Worm (Caenorhabditis elegans) whole organism, L3 larva: ENCODE results near the gene C35D10.7.

Experiments used
- R02D3.7 ChIP-seq: fragments of 150-350 bp; optimal IDR thresholded peaks from 2 replicates; lab custom pipeline; 2014; ENCODE audit warnings: missing biosample characterization, missing genetic modification characterization
- ZK546.5 ChIP-seq: sonication (generic microtip); optimal IDR thresholded peaks from 2 replicates; lab custom pipeline; 2017; ENCODE audit warnings: missing biosample characterization, missing genetic modification characterization
- aly-2 ChIP-seq: fragments of 150-350 bp; optimal IDR thresholded peaks from 2 replicates; lab custom pipeline; 2014; ENCODE audit warnings: missing biosample characterization, missing genetic modification characterization
- ceh-28 ChIP-seq: fragments of 150-350 bp; optimal IDR thresholded peaks from 2 replicates; lab custom pipeline; 2014; ENCODE audit warnings: missing biosample characterization, missing genetic modification reagents, missing genetic modification characterization
- ceh-9 ChIP-seq: sonication (generic microtip); optimal IDR thresholded peaks from 2 replicates; lab custom pipeline; 2018; ENCODE audit warnings: missing biosample characterization, missing genetic modification characterization
- daf-12 ChIP-seq: fragments of 150-350 bp; optimal IDR thresholded peaks from 2 replicates; lab custom pipeline; 2014; ENCODE audit warnings: missing biosample characterization, missing genetic modification reagents, missing genetic modification characterization
- egl-27 ChIP-seq: sonication (generic microtip); optimal IDR thresholded peaks from 4 replicates; lab custom pipeline; 2017; ENCODE audit warnings: missing biosample characterization, missing genetic modification reagents, missing genetic modification characterization
- egl-5 ChIP-seq: fragments of 150-350 bp; optimal IDR thresholded peaks from 2 replicates; lab custom pipeline; 2017; ENCODE audit warnings: missing biosample characterization, missing genetic modification reagents, missing genetic modification characterization, inconsistent platforms
- elt-1 ChIP-seq: fragments of 150-350 bp; optimal IDR thresholded peaks from 2 replicates; lab custom pipeline; 2014; ENCODE audit warnings: missing biosample characterization, missing genetic modification characterization
- elt-2 ChIP-seq: sonication (generic microtip); optimal IDR thresholded peaks from 2 replicates; lab custom pipeline; 2016; ENCODE audit warnings: missing genetic modification reagents, mild to moderate bottlenecking, missing genetic modification characterization, missing compliant biosample characterization
- elt-3 ChIP-seq, 3 experiments: fragments of 150-350 bp in 1 of 3; sonication (generic microtip) in 2 of 3; optimal IDR thresholded peaks; 2 replicates in 2 of 3; 4 replicates in 1 of 3; lab custom pipeline; 2014 to 2017; ENCODE audit warnings: missing biosample characterization in 3 of 3, missing genetic modification characterization in 3 of 3
- eor-1 ChIP-seq, 2 experiments: fragments of 150-350 bp; optimal IDR thresholded peaks; 2 replicates each; lab custom pipeline; 2014 to 2018; ENCODE audit warnings: missing biosample characterization in 2 of 2, missing genetic modification characterization in 2 of 2
- fkh-10 ChIP-seq: sonication (generic microtip); optimal IDR thresholded peaks from 2 replicates; lab custom pipeline; 2017; ENCODE audit warnings: missing biosample characterization, missing genetic modification reagents, missing genetic modification characterization
- fos-1 ChIP-seq: fragments of 150-350 bp; optimal IDR thresholded peaks from 2 replicates; lab custom pipeline; 2014; ENCODE audit warnings: missing biosample characterization, missing genetic modification characterization
- hmg-11 ChIP-seq: sonication (generic microtip); optimal IDR thresholded peaks from 2 replicates; lab custom pipeline; 2016; ENCODE audit warnings: missing genetic modification characterization, missing compliant biosample characterization
- jun-1 ChIP-seq: fragments of 150-350 bp; optimal IDR thresholded peaks from 2 replicates; lab custom pipeline; 2014; ENCODE audit warnings: missing biosample characterization, missing genetic modification reagents, missing genetic modification characterization
- lin-15B ChIP-seq: fragments of 150-350 bp; optimal IDR thresholded peaks from 2 replicates; lab custom pipeline; 2014; ENCODE audit warnings: missing biosample characterization, missing genetic modification characterization
- lin-39 ChIP-seq: fragments of 150-350 bp; optimal IDR thresholded peaks from 2 replicates; lab custom pipeline; 2018; ENCODE audit warnings: missing biosample characterization, missing genetic modification reagents, missing genetic modification characterization
- mdl-1 ChIP-seq: fragments of 150-350 bp; optimal IDR thresholded peaks from 2 replicates; lab custom pipeline; 2014; ENCODE audit warnings: missing biosample characterization, missing genetic modification characterization
- mml-1 ChIP-seq: fragments of 150-350 bp; sonication (generic microtip); optimal IDR thresholded peaks from 3 replicates; lab custom pipeline; 2014; ENCODE audit warnings: missing biosample characterization, missing genetic modification characterization
- nfya-1 ChIP-seq: sonication (generic microtip); optimal IDR thresholded peaks from 2 replicates; lab custom pipeline; 2017; ENCODE audit warnings: missing genetic modification characterization, mild to moderate bottlenecking, missing compliant biosample characterization, antibody characterized with exemption, moderate library complexity; ENCODE audit not compliant: insufficient read depth
- nhr-11 ChIP-seq: fragments of 150-350 bp; optimal IDR thresholded peaks from 2 replicates; lab custom pipeline; 2014; ENCODE audit warnings: missing biosample characterization, missing genetic modification characterization
- nhr-12 ChIP-seq: fragments of 150-350 bp; optimal IDR thresholded peaks from 2 replicates; lab custom pipeline; 2014; ENCODE audit warnings: missing biosample characterization, missing genetic modification characterization
- nhr-23 ChIP-seq: fragments of 150-350 bp; optimal IDR thresholded peaks from 2 replicates; lab custom pipeline; 2014; ENCODE audit warnings: missing biosample characterization, missing genetic modification reagents, missing genetic modification characterization
- nhr-237 ChIP-seq: fragments of 150-350 bp; optimal IDR thresholded peaks from 2 replicates; lab custom pipeline; 2014; ENCODE audit warnings: missing biosample characterization, missing genetic modification characterization
- nhr-28 ChIP-seq: fragments of 150-350 bp; optimal IDR thresholded peaks from 2 replicates; lab custom pipeline; 2014; ENCODE audit warnings: missing biosample characterization, missing genetic modification characterization
- nhr-43 ChIP-seq: sonication (generic microtip); optimal IDR thresholded peaks from 2 replicates; lab custom pipeline; 2016; ENCODE audit warnings: mild to moderate bottlenecking, missing genetic modification characterization, missing compliant biosample characterization; ENCODE audit not compliant: poor library complexity, severe bottlenecking
- nhr-67 ChIP-seq: fragments of 150-350 bp; optimal IDR thresholded peaks from 2 replicates; lab custom pipeline; 2014; ENCODE audit warnings: missing biosample characterization, missing genetic modification characterization
- nhr-76 ChIP-seq: fragments of 150-350 bp; sonication (generic microtip); optimal IDR thresholded peaks from 5 replicates; lab custom pipeline; 2014; ENCODE audit warnings: missing biosample characterization, missing genetic modification characterization
- nhr-77 ChIP-seq: fragments of 150-350 bp; optimal IDR thresholded peaks from 2 replicates; lab custom pipeline; 2014; ENCODE audit warnings: missing biosample characterization, missing genetic modification characterization
- pha-4 ChIP-seq: fragments of 150-350 bp; optimal IDR thresholded peaks from 2 replicates; lab custom pipeline; 2014; ENCODE audit warnings: missing biosample characterization, missing genetic modification reagents, missing genetic modification characterization
- pqm-1 ChIP-seq: fragments of 150-350 bp; optimal IDR thresholded peaks from 2 replicates; lab custom pipeline; 2017; ENCODE audit warnings: missing biosample characterization, missing genetic modification characterization, inconsistent platforms
- sea-2 ChIP-seq: fragments of 150-350 bp; sonication (generic microtip); optimal IDR thresholded peaks from 4 replicates; lab custom pipeline; 2014; ENCODE audit warnings: missing biosample characterization, missing genetic modification reagents, missing genetic modification characterization
- skn-1 ChIP-seq: fragments of 150-350 bp; optimal IDR thresholded peaks from 2 replicates; lab custom pipeline; 2014; ENCODE audit warnings: missing biosample characterization, missing genetic modification characterization
- snpc-4 ChIP-seq: fragments of 150-350 bp; optimal IDR thresholded peaks from 2 replicates; lab custom pipeline; 2014; ENCODE audit warnings: missing biosample characterization, missing genetic modification characterization
- tbx-2 ChIP-seq: sonication (generic microtip); optimal IDR thresholded peaks from 2 replicates; lab custom pipeline; 2016; ENCODE audit warnings: mild to moderate bottlenecking, missing genetic modification characterization, missing compliant biosample characterization
- unc-62 ChIP-seq: fragments of 150-350 bp; sonication (generic microtip); optimal IDR thresholded peaks from 4 replicates; lab custom pipeline; 2014; ENCODE audit warnings: missing biosample characterization, missing genetic modification reagents, missing genetic modification characterization
- ztf-11 ChIP-seq: fragments of 150-350 bp; optimal IDR thresholded peaks from 2 replicates; lab custom pipeline; 2014; ENCODE audit warnings: missing biosample characterization, missing genetic modification characterization
- ztf-4 ChIP-seq: fragments of 150-350 bp; optimal IDR thresholded peaks from 2 replicates; lab custom pipeline; 2014; ENCODE audit warnings: missing biosample characterization, missing genetic modification characterization

C35D10.7 gene

DNA sequence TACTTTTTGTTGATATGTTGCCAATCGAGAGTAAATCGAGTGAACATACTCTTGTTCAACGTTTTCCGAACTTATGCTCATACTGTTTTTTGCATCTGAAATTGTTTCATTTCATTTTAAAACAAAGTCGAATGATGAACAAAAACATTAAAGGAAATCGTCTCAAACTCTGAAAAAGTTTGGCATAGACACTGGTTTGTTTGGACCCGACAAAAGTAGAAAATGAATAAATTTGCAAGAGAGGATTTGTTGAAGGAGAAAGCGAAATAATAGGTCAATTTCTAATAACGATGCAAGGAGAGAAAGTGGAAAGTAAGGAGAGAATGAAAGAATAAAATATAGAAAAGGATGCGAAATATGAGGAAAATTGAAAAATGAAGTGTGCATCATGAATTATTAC lies 18.7 kb downstream of the C35D10.7 start, which contains the start of gene C35D10.12:
TSS of gene C35D10.12 (minus strand) at position 101 of the 400 bp plus-strand sequence.
- no peak for TF ChIP-seq nfya-1 (tag; lab: Kevin White, UChicago)
- TF ChIP-seq elt-1 = no peak
- TF ChIP-seq ztf-11 = no peak
- no peak for TF ChIP-seq eor-1 (tag; optimal IDR thresholded peaks at IDR 0.05; lab: Kevin White, UChicago)
- no peak for TF ChIP-seq nhr-67
- TF ChIP-seq daf-12 (tag; lab: Kevin White, UChicago) = no peak
- TF ChIP-seq aly-2 = no peak
- no peak for TF ChIP-seq lin-39
- no peak for TF ChIP-seq lin-15B (tag; lab: Kevin White, UChicago)
- TF ChIP-seq nhr-77 (tag; lab: Kevin White, UChicago) = no peak

DNA sequence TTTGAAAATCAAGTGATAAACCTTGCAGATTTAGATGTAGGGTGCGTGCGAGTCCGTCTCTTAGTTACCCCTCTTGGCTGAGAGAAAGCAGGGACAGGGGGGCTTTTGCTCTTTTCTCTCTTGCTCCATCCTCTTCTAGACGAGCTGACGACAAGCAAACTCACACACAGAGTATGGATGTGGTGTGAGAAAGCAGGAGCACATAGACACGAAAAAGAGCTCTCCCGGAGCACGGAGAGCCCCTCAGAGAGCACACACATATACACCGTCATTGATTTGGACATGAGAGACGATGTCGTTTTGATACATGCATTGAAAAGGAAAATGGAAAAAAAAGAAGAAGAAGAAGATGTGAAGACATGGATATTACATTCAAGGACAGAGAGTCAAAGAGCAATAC lies 19.7 kb downstream of the C35D10.7 start:
- TF ChIP-seq elt-1 (no peak), pqm-1 (tag; lab: Kevin White, UChicago) (no peak), ztf-11 (no peak), fkh-10 (GFP tag; lab: Kevin White, UChicago) (peak; percentile 39), nhr-12 (tag; lab: Kevin White, UChicago) (no peak), mdl-1 (tag; lab: Kevin White, UChicago) (no peak), nhr-76 (tag; lab: Kevin White, UChicago) (no peak), nhr-43 (tag; lab: Kevin White, UChicago) (no peak)

DNA sequence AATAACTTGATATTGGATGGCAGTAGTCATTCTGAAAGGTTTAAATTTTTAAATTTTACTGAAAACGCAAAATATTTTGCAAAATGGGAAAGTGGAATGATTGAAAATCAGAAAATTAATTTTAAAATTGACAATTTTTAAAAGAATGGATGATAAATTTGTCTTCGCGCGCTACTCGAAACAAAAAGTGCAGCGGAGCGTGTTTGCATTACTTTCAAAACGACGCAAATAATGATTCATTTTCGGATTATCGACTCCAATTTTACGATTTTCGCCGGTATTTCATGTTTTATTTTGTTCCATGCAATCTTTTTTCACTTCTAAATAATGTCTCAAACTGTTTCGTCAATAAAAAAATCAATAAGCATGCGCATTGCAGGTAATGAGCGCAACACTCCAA lies 22.3 kb downstream of the C35D10.7 start, which contains the start of the genes tost-1 and arx-6:
TSS of gene tost-1 (minus strand) at position 31 of the 400 bp plus-strand sequence.
TSS of gene arx-6 (plus strand) at position 378 of the 400 bp plus-strand sequence.
- no peak for TF ChIP-seq ceh-28 (tag; lab: Kevin White, UChicago)
- peak; percentile 29 for TF ChIP-seq snpc-4 (tag; lab: Kevin White, UChicago)
- peak; percentile 3 for TF ChIP-seq elt-2 (tag; lab: Kevin White, UChicago)
- no peak for TF ChIP-seq jun-1 (tag; lab: Kevin White, UChicago)
- TF ChIP-seq pha-4 (tag; lab: Kevin White, UChicago) = no peak
- TF ChIP-seq nfya-1 (tag; lab: Kevin White, UChicago) = peak; percentile 47
- no peak for TF ChIP-seq fos-1 (tag; lab: Kevin White, UChicago)
- TF ChIP-seq lin-15B (tag; lab: Kevin White, UChicago) = peak; percentile 61
- peak; percentile 27 for TF ChIP-seq skn-1 (tag; lab: Kevin White, UChicago)
- no peak for TF ChIP-seq hmg-11 (tag; lab: Kevin White, UChicago)

DNA sequence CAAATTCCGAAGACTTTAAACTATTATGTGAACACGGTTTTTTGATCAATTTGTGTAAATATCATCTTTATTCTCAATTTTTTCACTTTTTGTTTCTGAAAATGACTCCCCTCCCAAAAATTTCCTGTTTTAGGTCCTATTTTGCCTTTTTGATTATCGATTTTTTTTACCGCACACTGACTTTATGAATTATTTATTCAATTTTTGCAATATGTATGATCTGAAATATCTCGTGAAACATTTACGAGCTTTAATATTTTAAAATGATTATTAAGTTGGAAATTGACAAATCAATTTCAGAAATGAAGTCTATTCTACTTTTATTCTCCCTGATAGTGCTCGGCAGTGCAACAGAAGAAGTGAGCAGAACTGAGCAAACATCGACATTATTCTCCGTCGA lies 23.5 kb downstream of the C35D10.7 start, which contains the start of gene C35D10.1:
TSS of gene C35D10.1 (plus strand) at position 301 of the 400 bp plus-strand sequence.
- TF ChIP-seq mml-1 (tag; lab: Kevin White, UChicago) (no peak), nhr-11 (no peak), sea-2 (GFP tag; lab: Kevin White, UChicago) (no peak), fkh-10 (GFP tag; lab: Kevin White, UChicago) (no peak), ceh-28 (tag; lab: Kevin White, UChicago) (peak; percentile 15)

DNA sequence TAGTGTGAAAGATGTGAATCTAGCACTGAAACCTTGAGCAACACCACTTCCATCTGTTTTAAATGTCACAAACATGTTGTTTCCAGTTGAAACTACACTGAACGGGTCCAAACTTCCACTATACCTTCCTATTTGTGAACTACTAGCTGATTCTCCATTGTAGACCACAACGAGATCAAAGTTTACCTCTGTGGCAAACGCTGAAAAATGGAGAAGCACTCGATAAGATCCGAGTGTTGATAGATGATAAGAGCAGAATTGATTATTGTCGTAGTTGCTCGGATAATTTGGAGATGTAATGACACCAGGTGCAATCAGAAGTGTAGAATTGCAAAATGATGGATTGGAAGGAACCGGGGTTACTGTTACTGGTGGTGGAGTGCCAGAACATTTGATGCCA lies 26.0 kb downstream of the C35D10.7 start:
- TF ChIP-seq elt-2 (tag; lab: Kevin White, UChicago) = peak; percentile 72
- TF ChIP-seq pqm-1 (tag; lab: Kevin White, UChicago) = peak; percentile 37
- no peak for TF ChIP-seq lin-15B (tag; lab: Kevin White, UChicago)

DNA sequence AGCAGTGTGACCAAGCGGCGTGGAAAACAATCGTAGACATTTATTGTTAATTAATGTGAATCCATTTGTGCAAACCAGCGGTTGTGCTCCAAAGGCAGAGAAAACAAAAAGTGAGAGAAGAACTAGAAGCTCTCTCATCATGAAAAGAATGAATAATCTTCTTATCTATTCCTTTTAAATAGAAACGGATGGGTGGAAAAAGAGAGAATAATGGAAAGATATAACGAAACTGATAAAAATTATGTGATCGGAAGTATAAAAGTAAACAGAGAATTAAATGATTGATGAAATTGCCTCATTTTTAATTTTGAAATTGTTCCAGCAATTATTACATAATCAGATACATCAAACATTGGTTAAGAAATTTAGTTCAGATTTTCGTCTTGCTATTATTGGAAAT lies 27.4 kb downstream of the C35D10.7 start, which contains the start of gene clec-5:
TSS of gene clec-5 (minus strand) at position 178 of the 400 bp plus-strand sequence.
- TF ChIP-seq nhr-43 (tag; lab: Kevin White, UChicago) (no peak), mdl-1 (tag; lab: Kevin White, UChicago) (no peak), elt-3 (tag; optimal IDR thresholded peaks at IDR 0.05; lab: Kevin White, UChicago) (no peak), ZK546.5 (tag; lab: Kevin White, UChicago) (no peak), nhr-77 (tag; lab: Kevin White, UChicago) (no peak), elt-1 (no peak), ztf-11 (no peak), ceh-9 (tag; lab: Kevin White, UChicago) (no peak), fkh-10 (GFP tag; lab: Kevin White, UChicago) (no peak), pqm-1 (tag; lab: Kevin White, UChicago) (peak; percentile 54), nhr-237 (no peak), nfya-1 (tag; lab: Kevin White, UChicago) (no peak), ztf-4 (tag; lab: Kevin White, UChicago) (no peak), lin-15B (tag; lab: Kevin White, UChicago) (no peak), tbx-2 (tag; lab: Kevin White, UChicago) (no peak), egl-27 (tag; lab: Kevin White, UChicago) (no peak), nhr-11 (no peak), daf-12 (tag; lab: Kevin White, UChicago) (no peak), unc-62 (GFP tag; lab: Kevin White, UChicago) (no peak), sea-2 (GFP tag; lab: Kevin White, UChicago) (no peak), nhr-28 (tag; lab: Kevin White, UChicago) (no peak), egl-5 (no peak), elt-2 (tag; lab: Kevin White, UChicago) (peak; percentile 68), jun-1 (tag; lab: Kevin White, UChicago) (peak; percentile 17), pha-4 (tag; lab: Kevin White, UChicago) (peak; percentile 48), nhr-23 (tag; lab: Kevin White, UChicago) (no peak), R02D3.7 (tag; lab: Kevin White, UChicago) (no peak), nhr-67 (no peak), hmg-11 (tag; lab: Kevin White, UChicago) (no peak)
